Fruit fly (Drosophila melanogaster) whole organism: ENCODE data around the gene Med.

Experiments used
- CG8478 ChIP-seq: fragments of >200 bp; optimal IDR thresholded peaks from 2 replicates; lab custom pipeline; 2018; ENCODE audit warnings: inconsistent platforms
- psq ChIP-seq: fragments of >200 bp; optimal IDR thresholded peaks from 2 replicates; lab custom pipeline; 2017
- usp ChIP-seq: fragments of >200 bp; optimal IDR thresholded peaks from 2 replicates; lab custom pipeline; 2017; ENCODE audit warnings: missing biosample characterization, missing genetic modification characterization, mixed read lengths

dm6 chr3R:31604409-31605116 is 6.3 kb upstream of the Med start:
- TF ChIP-seq psq (lab: Kevin White, UChicago) (no peak), CG8478 (no peak), usp (GFP tag; lab: Kevin White, UChicago) (no peak)
